Fruit fly (Drosophila melanogaster) whole organism: ENCODE data around the gene amos.

Experiments
- CG8478 ChIP-seq: fragments of >200 bp; optimal IDR thresholded peaks from 2 replicates; lab custom pipeline; 2018; ENCODE audit warnings: inconsistent platforms
- Dll ChIP-seq: fragments of >200 bp; optimal IDR thresholded peaks from 2 replicates; lab custom pipeline; 2017
- EcR ChIP-seq, 2 experiments: fragments of >200 bp; optimal IDR thresholded peaks; 2 replicates each; lab custom pipeline; 2017; ENCODE audit warnings: missing biosample characterization in 2 of 2, missing genetic modification characterization in 2 of 2, missing genetic modification reagents in 2 of 2
- pan ChIP-seq: fragments of >200 bp; optimal IDR thresholded peaks from 2 replicates; lab custom pipeline; 2017
- psq ChIP-seq: fragments of >200 bp; optimal IDR thresholded peaks from 2 replicates; lab custom pipeline; 2017
- usp ChIP-seq: fragments of >200 bp; optimal IDR thresholded peaks from 2 replicates; lab custom pipeline; 2017; ENCODE audit warnings: missing biosample characterization, missing genetic modification characterization, mixed read lengths

amos gene

dm6 chr2L:18621357-18622211, 24.9 kb upstream of the amos start:
- TF ChIP-seq pan (lab: Kevin White, UChicago) = no peak
- TF ChIP-seq CG8478 = no peak
- no peak for TF ChIP-seq Dll (lab: Kevin White, UChicago)
- no peak for TF ChIP-seq EcR (GFP tag; optimal IDR thresholded peaks at IDR 0.05; lab: Kevin White, UChicago)
- TF ChIP-seq usp = no peak
- no peak for TF ChIP-seq psq (lab: Kevin White, UChicago)

dm6 chr2L:18620153-18620552, 23.4 kb upstream of the amos start:
- TF ChIP-seq usp (no peak), psq (lab: Kevin White, UChicago) (no peak), EcR (GFP tag; optimal IDR thresholded peaks at IDR 0.05; lab: Kevin White, UChicago) (no peak), pan (lab: Kevin White, UChicago) (no peak)

dm6 chr2L:18617003-18617402, 20.3 kb upstream of the amos start, which contains the start of gene MESR3:
Gene MESR3, plus strand, starts transcription at chr2L:18617256.
- peak; percentile 82 for TF ChIP-seq pan (lab: Kevin White, UChicago)
- no peak for TF ChIP-seq psq (lab: Kevin White, UChicago)

- TF ChIP-seq pan (lab: Kevin White, UChicago) (no peak), usp (no peak), psq (lab: Kevin White, UChicago) (no peak), EcR (GFP tag; optimal IDR thresholded peaks at IDR 0.05; lab: Kevin White, UChicago) (no peak), Dll (lab: Kevin White, UChicago) (no peak), CG8478 (no peak)
Observed at dm6 chr2L:18616019-18616418, 19.3 kb upstream of the amos start, which contains the start of gene IFT46. Gene IFT46, minus strand, starts transcription at chr2L:18616106.

dm6 chr2L:18612106-18612505, 15.4 kb upstream of the amos start, which contains the start of gene Atac2:
Gene Atac2, minus strand, starts transcription at chr2L:18612249.
- TF ChIP-seq psq (lab: Kevin White, UChicago) (no peak), Dll (lab: Kevin White, UChicago) (no peak), EcR (GFP tag; optimal IDR thresholded peaks at IDR 0.05; lab: Kevin White, UChicago) (no peak), CG8478 (no peak), pan (lab: Kevin White, UChicago) (no peak), usp (no peak)

dm6 chr2L:18606642-18607041, 9.9 kb upstream of the amos start, which contains the start of gene CG10333:
Gene CG10333, plus strand, starts transcription at chr2L:18606832.
- TF ChIP-seq EcR (GFP tag; optimal IDR thresholded peaks at IDR 0.05; lab: Kevin White, UChicago) (no peak), Dll (lab: Kevin White, UChicago) (no peak), CG8478 (no peak), usp (no peak), psq (lab: Kevin White, UChicago) (no peak), pan (lab: Kevin White, UChicago) (no peak)

- TF ChIP-seq EcR (GFP tag; optimal IDR thresholded peaks at IDR 0.05; lab: Kevin White, UChicago) = no peak
- no peak for TF ChIP-seq Dll (lab: Kevin White, UChicago)
- TF ChIP-seq psq (lab: Kevin White, UChicago) = no peak
- TF ChIP-seq CG8478 = no peak
- TF ChIP-seq usp = no peak
- TF ChIP-seq pan (lab: Kevin White, UChicago) = no peak
Observed at dm6 chr2L:18605549-18605948, 8.8 kb upstream of the amos start, which contains the start of gene CG31789. Gene CG31789, plus strand, starts transcription at chr2L:18605928.

dm6 chr2L:18604986-18605385, 8.3 kb upstream of the amos start, which contains the start of gene CG10413:
Gene CG10413, minus strand, starts transcription at chr2L:18605249.
- TF ChIP-seq psq (lab: Kevin White, UChicago) (no peak), CG8478 (no peak), EcR (GFP tag; optimal IDR thresholded peaks at IDR 0.05; lab: Kevin White, UChicago) (no peak), usp (no peak), Dll (lab: Kevin White, UChicago) (no peak)

dm6 chr2L:18599152-18599551, 2.4 kb upstream of the amos start:
- TF ChIP-seq usp (no peak), CG8478 (no peak)

dm6 chr2L:18598150-18598723, 1.5 kb upstream of the amos start:
- TF ChIP-seq psq (lab: Kevin White, UChicago) = no peak
- no peak for TF ChIP-seq Dll (lab: Kevin White, UChicago)
- no peak for TF ChIP-seq usp
- no peak for TF ChIP-seq pan (lab: Kevin White, UChicago)
- no peak for TF ChIP-seq CG8478

- no peak for TF ChIP-seq pan (lab: Kevin White, UChicago)
- TF ChIP-seq psq (lab: Kevin White, UChicago) = no peak
- TF ChIP-seq CG8478 = no peak
- no peak for TF ChIP-seq EcR (GFP tag; optimal IDR thresholded peaks at IDR 0.05; lab: Kevin White, UChicago)
- TF ChIP-seq usp = no peak
- no peak for TF ChIP-seq Dll (lab: Kevin White, UChicago)
Observed at dm6 chr2L:18590942-18591257, 5.8 kb downstream of the amos start.

- TF ChIP-seq EcR (GFP tag; optimal IDR thresholded peaks at IDR 0.05; lab: Kevin White, UChicago) (no peak), usp (no peak), Dll (lab: Kevin White, UChicago) (no peak), pan (lab: Kevin White, UChicago) (no peak), CG8478 (no peak), psq (lab: Kevin White, UChicago) (no peak)
Observed at dm6 chr2L:18590100-18590941, 6.4 kb downstream of the amos start, which contains the start of the genes Pde11 and CG15160. Gene Pde11, minus strand, starts transcription at chr2L:18590342. Gene CG15160, plus strand, starts transcription at chr2L:18590891.
